Worm (Caenorhabditis elegans) whole organism, L3 larva: ENCODE measurements around the gene F34H10.1.
A peak's percentile ranks its signal among the peaks of the same experiment; 100 is the strongest.

ENCODE experiments used
- R02D3.7 ChIP-seq: fragments of 150-350 bp; optimal IDR thresholded peaks from 2 replicates; lab custom pipeline; 2014; ENCODE audit warnings: missing biosample characterization, missing genetic modification characterization
- ama-1 ChIP-seq: fragments of 150-350 bp; optimal IDR thresholded peaks from 2 replicates; lab custom pipeline; 2018
- ceh-16 ChIP-seq: sonication (generic microtip); optimal IDR thresholded peaks from 2 replicates; lab custom pipeline; 2017; ENCODE audit warnings: missing biosample characterization, missing genetic modification characterization
- ceh-28 ChIP-seq: fragments of 150-350 bp; optimal IDR thresholded peaks from 2 replicates; lab custom pipeline; 2014; ENCODE audit warnings: missing biosample characterization, missing genetic modification reagents, missing genetic modification characterization
- ceh-82 ChIP-seq: fragments of 150-350 bp; optimal IDR thresholded peaks from 2 replicates; lab custom pipeline; 2014; ENCODE audit warnings: missing biosample characterization, missing genetic modification characterization
- ceh-9 ChIP-seq: sonication (generic microtip); optimal IDR thresholded peaks from 2 replicates; lab custom pipeline; 2018; ENCODE audit warnings: missing biosample characterization, missing genetic modification characterization
- daf-12 ChIP-seq: fragments of 150-350 bp; optimal IDR thresholded peaks from 2 replicates; lab custom pipeline; 2014; ENCODE audit warnings: missing biosample characterization, missing genetic modification reagents, missing genetic modification characterization
- egl-27 ChIP-seq: sonication (generic microtip); optimal IDR thresholded peaks from 4 replicates; lab custom pipeline; 2017; ENCODE audit warnings: missing biosample characterization, missing genetic modification reagents, missing genetic modification characterization
- elt-2 ChIP-seq: sonication (generic microtip); optimal IDR thresholded peaks from 2 replicates; lab custom pipeline; 2016; ENCODE audit warnings: missing genetic modification reagents, mild to moderate bottlenecking, missing genetic modification characterization, missing compliant biosample characterization
- elt-3 ChIP-seq, 3 experiments: fragments of 150-350 bp in 1 of 3; sonication (generic microtip) in 2 of 3; optimal IDR thresholded peaks; 2 replicates in 2 of 3; 4 replicates in 1 of 3; lab custom pipeline; 2014 to 2017; ENCODE audit warnings: missing biosample characterization in 3 of 3, missing genetic modification characterization in 3 of 3
- eor-1 ChIP-seq, 2 experiments: fragments of 150-350 bp; optimal IDR thresholded peaks; 2 replicates each; lab custom pipeline; 2014 to 2018; ENCODE audit warnings: missing biosample characterization in 2 of 2, missing genetic modification characterization in 2 of 2
- fkh-10 ChIP-seq: sonication (generic microtip); optimal IDR thresholded peaks from 2 replicates; lab custom pipeline; 2017; ENCODE audit warnings: missing biosample characterization, missing genetic modification reagents, missing genetic modification characterization
- fos-1 ChIP-seq: fragments of 150-350 bp; optimal IDR thresholded peaks from 2 replicates; lab custom pipeline; 2014; ENCODE audit warnings: missing biosample characterization, missing genetic modification characterization
- hmg-11 ChIP-seq: sonication (generic microtip); optimal IDR thresholded peaks from 2 replicates; lab custom pipeline; 2016; ENCODE audit warnings: missing genetic modification characterization, missing compliant biosample characterization
- jun-1 ChIP-seq: fragments of 150-350 bp; optimal IDR thresholded peaks from 2 replicates; lab custom pipeline; 2014; ENCODE audit warnings: missing biosample characterization, missing genetic modification reagents, missing genetic modification characterization
- lin-15B ChIP-seq: fragments of 150-350 bp; optimal IDR thresholded peaks from 2 replicates; lab custom pipeline; 2014; ENCODE audit warnings: missing biosample characterization, missing genetic modification characterization
- lin-39 ChIP-seq: fragments of 150-350 bp; optimal IDR thresholded peaks from 2 replicates; lab custom pipeline; 2018; ENCODE audit warnings: missing biosample characterization, missing genetic modification reagents, missing genetic modification characterization
- lsy-12 ChIP-seq: sonication (generic microtip); optimal IDR thresholded peaks from 2 replicates; lab custom pipeline; 2016; ENCODE audit warnings: mild to moderate bottlenecking, missing genetic modification characterization, missing compliant biosample characterization
- mdl-1 ChIP-seq: fragments of 150-350 bp; optimal IDR thresholded peaks from 2 replicates; lab custom pipeline; 2014; ENCODE audit warnings: missing biosample characterization, missing genetic modification characterization
- mml-1 ChIP-seq: fragments of 150-350 bp; sonication (generic microtip); optimal IDR thresholded peaks from 3 replicates; lab custom pipeline; 2014; ENCODE audit warnings: missing biosample characterization, missing genetic modification characterization
- nhr-11 ChIP-seq: fragments of 150-350 bp; optimal IDR thresholded peaks from 2 replicates; lab custom pipeline; 2014; ENCODE audit warnings: missing biosample characterization, missing genetic modification characterization
- nhr-23 ChIP-seq: fragments of 150-350 bp; optimal IDR thresholded peaks from 2 replicates; lab custom pipeline; 2014; ENCODE audit warnings: missing biosample characterization, missing genetic modification reagents, missing genetic modification characterization
- nhr-237 ChIP-seq: fragments of 150-350 bp; optimal IDR thresholded peaks from 2 replicates; lab custom pipeline; 2014; ENCODE audit warnings: missing biosample characterization, missing genetic modification characterization
- nhr-25 ChIP-seq: sonication (generic microtip); optimal IDR thresholded peaks from 2 replicates; lab custom pipeline; 2017; ENCODE audit warnings: missing biosample characterization, missing genetic modification characterization
- nhr-43 ChIP-seq: sonication (generic microtip); optimal IDR thresholded peaks from 2 replicates; lab custom pipeline; 2016; ENCODE audit warnings: mild to moderate bottlenecking, missing genetic modification characterization, missing compliant biosample characterization; ENCODE audit not compliant: poor library complexity, severe bottlenecking
- nhr-76 ChIP-seq: fragments of 150-350 bp; sonication (generic microtip); optimal IDR thresholded peaks from 5 replicates; lab custom pipeline; 2014; ENCODE audit warnings: missing biosample characterization, missing genetic modification characterization
- pha-4 ChIP-seq: fragments of 150-350 bp; optimal IDR thresholded peaks from 2 replicates; lab custom pipeline; 2014; ENCODE audit warnings: missing biosample characterization, missing genetic modification reagents, missing genetic modification characterization
- pqm-1 ChIP-seq: fragments of 150-350 bp; optimal IDR thresholded peaks from 2 replicates; lab custom pipeline; 2017; ENCODE audit warnings: missing biosample characterization, missing genetic modification characterization, inconsistent platforms
- sea-2 ChIP-seq: fragments of 150-350 bp; sonication (generic microtip); optimal IDR thresholded peaks from 4 replicates; lab custom pipeline; 2014; ENCODE audit warnings: missing biosample characterization, missing genetic modification reagents, missing genetic modification characterization
- skn-1 ChIP-seq: fragments of 150-350 bp; optimal IDR thresholded peaks from 2 replicates; lab custom pipeline; 2014; ENCODE audit warnings: missing biosample characterization, missing genetic modification characterization
- snpc-4 ChIP-seq: fragments of 150-350 bp; optimal IDR thresholded peaks from 2 replicates; lab custom pipeline; 2014; ENCODE audit warnings: missing biosample characterization, missing genetic modification characterization
- tbx-2 ChIP-seq: sonication (generic microtip); optimal IDR thresholded peaks from 2 replicates; lab custom pipeline; 2016; ENCODE audit warnings: mild to moderate bottlenecking, missing genetic modification characterization, missing compliant biosample characterization
- unc-39 ChIP-seq: sonication (generic microtip); optimal IDR thresholded peaks from 4 replicates; lab custom pipeline; 2017; ENCODE audit warnings: missing biosample characterization, missing genetic modification characterization
- ztf-11 ChIP-seq: fragments of 150-350 bp; optimal IDR thresholded peaks from 2 replicates; lab custom pipeline; 2014; ENCODE audit warnings: missing biosample characterization, missing genetic modification characterization
- ztf-4 ChIP-seq: fragments of 150-350 bp; optimal IDR thresholded peaks from 2 replicates; lab custom pipeline; 2014; ENCODE audit warnings: missing biosample characterization, missing genetic modification characterization

The F34H10.1 gene

DNA sequence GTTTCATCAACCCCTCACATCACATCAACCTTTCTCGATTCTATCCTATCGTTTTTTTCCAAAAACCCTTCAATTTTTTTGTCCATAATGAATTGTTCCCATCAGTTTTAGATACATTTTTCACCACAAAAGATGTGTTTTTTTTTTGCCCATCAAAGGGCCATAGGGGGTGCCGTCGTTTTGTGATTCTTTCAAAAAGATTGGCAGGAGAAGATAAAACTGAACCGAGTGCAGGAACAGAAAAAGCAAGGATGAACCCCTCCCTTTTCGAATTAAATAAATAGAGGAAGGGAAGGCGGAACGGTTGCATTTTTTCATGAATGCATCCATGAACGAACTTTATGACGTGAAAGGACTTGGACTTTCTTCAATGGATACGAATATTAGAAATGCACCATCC, 9.0 kb upstream of the F34H10.1 start, which contains the start of gene C11E4.7:
Gene C11E4.7, plus strand, starts transcription at position 301 of the 400 bp plus-strand sequence.
- no peak for TF ChIP-seq nhr-76
- TF ChIP-seq pha-4 (tag; lab: Kevin White, UChicago), result no peak
- TF ChIP-seq nhr-237 (tag; lab: Kevin White, UChicago), result no peak
- no peak for TF ChIP-seq lsy-12 (tag; lab: Kevin White, UChicago)
- no peak for TF ChIP-seq mdl-1 (tag; lab: Kevin White, UChicago)
- TF ChIP-seq lin-39 (tag; lab: Kevin White, UChicago), result no peak
- TF ChIP-seq elt-3 (tag; optimal IDR thresholded peaks at IDR 0.05; lab: Kevin White, UChicago), result no peak
- no peak for TF ChIP-seq nhr-25 (tag; lab: Kevin White, UChicago)
- no peak for TF ChIP-seq R02D3.7
- no peak for TF ChIP-seq daf-12 (tag; lab: Kevin White, UChicago)
- TF ChIP-seq pqm-1 (tag; lab: Kevin White, UChicago), result no peak
- no peak for TF ChIP-seq ceh-82 (tag; lab: Kevin White, UChicago)

DNA sequence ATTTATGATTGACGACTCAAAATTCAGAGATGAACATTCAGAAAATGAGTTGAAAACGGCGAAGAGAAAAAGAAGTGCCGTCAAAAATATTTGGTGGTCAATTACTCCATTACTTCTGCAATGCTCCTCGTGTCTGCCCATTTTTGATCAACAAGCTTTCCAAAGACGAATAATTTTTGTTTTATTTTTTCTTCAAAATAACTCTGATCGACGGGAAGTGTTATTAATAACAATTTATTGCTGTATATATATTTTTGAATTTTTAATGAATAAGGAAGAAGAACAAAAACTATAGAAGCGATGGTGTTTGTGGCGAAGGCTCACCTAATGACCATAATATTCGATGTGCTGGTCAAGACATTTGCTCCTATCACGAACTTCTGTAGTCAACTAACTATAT, 5.8 kb upstream of the F34H10.1 start, which contains the start of gene C11E4.8:
Gene C11E4.8, plus strand, starts transcription at position 301 of the 400 bp plus-strand sequence.
- TF ChIP-seq pha-4 (tag; lab: Kevin White, UChicago) (no peak), lin-15B (no peak), snpc-4 (tag; lab: Kevin White, UChicago) (no peak)

DNA sequence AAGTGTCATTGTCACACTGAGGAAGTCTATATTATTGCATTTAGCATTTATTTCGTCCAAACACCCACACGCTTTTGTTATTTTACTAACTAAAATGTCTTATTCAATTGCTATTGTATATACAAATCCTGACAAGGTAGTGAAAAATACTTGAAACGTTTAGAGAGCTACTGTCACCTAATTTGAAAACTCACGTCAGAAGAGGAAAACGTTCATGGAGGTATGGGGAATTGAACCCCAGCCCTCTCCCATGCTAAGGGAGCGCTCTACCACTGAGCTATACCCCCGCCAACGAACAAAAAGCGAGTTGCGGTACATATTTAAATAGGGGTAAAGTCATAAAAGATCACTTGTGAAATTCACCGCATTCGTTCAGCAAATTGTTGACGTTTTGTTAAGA, 3.3 kb upstream of the F34H10.1 start:
- TF ChIP-seq mml-1 (tag; lab: Kevin White, UChicago) (no peak), nhr-23 (tag; lab: Kevin White, UChicago) (no peak), lsy-12 (tag; lab: Kevin White, UChicago) (peak; percentile 4), unc-39 (tag; lab: Kevin White, UChicago) (no peak), jun-1 (tag; lab: Kevin White, UChicago) (no peak), ama-1 (no peak), fos-1 (tag; lab: Kevin White, UChicago) (no peak), hmg-11 (tag; lab: Kevin White, UChicago) (peak; percentile 14), nhr-11 (tag; lab: Kevin White, UChicago) (no peak), nhr-43 (tag; lab: Kevin White, UChicago) (peak; percentile 59), nhr-25 (tag; lab: Kevin White, UChicago) (peak; percentile 4), ceh-16 (tag; lab: Kevin White, UChicago) (no peak), elt-2 (peak; percentile 27)

DNA sequence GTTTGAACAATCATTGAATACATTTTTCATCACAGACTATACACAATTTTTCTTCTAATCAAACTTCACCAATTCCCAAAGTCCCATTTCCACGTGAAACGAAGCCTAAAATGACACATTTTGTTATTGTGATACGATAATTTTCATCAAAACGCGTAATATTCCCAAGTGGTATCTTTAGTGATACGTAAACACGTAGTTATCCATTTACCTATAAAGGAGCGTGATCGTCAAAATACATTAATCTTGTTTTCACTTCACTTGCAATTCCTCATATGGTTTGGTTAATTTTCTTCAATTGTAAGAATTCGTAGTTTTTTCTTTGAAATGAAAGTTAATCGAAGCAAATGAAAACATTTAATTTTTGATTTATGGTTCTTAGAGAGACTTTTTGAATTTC, 3.6 kb downstream of the F34H10.1 start:
- TF ChIP-seq snpc-4 (tag; lab: Kevin White, UChicago), result no peak
- no peak for TF ChIP-seq ztf-4
- no peak for TF ChIP-seq fkh-10 (GFP tag; lab: Kevin White, UChicago)
- TF ChIP-seq, all 47 proteins: peak for 0

DNA sequence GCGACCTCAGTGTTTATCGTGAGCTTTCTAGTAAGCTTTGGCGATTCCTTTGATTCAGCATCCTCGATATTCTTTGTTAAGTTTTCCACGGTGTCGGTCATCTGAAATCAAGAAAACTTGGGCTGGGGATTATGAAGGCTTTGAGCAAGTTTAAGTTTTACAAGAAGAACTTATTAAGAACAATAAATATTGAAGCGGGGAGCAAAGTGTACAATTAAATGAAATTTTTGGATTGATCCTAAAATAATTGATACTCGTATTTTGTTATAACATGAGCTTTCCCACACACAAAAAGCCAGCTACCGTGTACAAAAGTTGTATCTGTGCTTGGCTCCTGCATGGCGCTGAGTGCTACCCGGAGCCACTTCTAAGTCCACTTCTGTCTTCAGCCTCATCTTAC, 9.0 kb downstream of the F34H10.1 start, which contains the start of gene F34H10.3:
Gene F34H10.3, minus strand, starts transcription at position 101 of the 400 bp plus-strand sequence.
- TF ChIP-seq ceh-9 (tag; lab: Kevin White, UChicago) (no peak), egl-27 (tag; lab: Kevin White, UChicago) (no peak), ceh-28 (tag; lab: Kevin White, UChicago) (no peak), eor-1 (tag; optimal IDR thresholded peaks at IDR 0.05; lab: Kevin White, UChicago) (no peak), pqm-1 (tag; lab: Kevin White, UChicago) (no peak), lin-39 (tag; lab: Kevin White, UChicago) (no peak), R02D3.7 (no peak), mdl-1 (tag; lab: Kevin White, UChicago) (no peak), ceh-16 (tag; lab: Kevin White, UChicago) (no peak), mml-1 (tag; lab: Kevin White, UChicago) (no peak)
- TF ChIP-seq, all 47 proteins: peak for 0

DNA sequence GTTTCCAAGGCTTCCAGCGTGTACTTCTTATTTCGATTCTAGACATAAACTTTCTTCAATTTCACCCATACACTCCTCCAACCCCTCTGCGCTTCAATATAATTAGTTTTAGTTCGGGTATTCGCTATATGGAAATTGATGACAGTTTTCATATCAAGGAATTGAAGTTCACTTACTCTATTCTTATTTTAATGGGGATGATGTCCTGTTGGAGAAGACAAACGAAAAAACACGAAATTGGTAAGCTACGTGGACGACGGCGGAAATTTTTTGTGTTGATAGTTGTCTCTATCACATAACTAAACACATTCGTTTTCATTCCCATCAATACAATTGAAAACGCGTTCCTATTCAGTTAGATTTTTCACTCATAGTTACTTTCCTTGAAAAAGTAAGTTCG, 9.5 kb downstream of the F34H10.1 start, which contains the start of gene F34H10.5:
Gene F34H10.5, plus strand, starts transcription at position 301 of the 400 bp plus-strand sequence.
- no peak for TF ChIP-seq unc-39 (tag; lab: Kevin White, UChicago)
- TF ChIP-seq nhr-11 (tag; lab: Kevin White, UChicago), result no peak
- no peak for TF ChIP-seq elt-3 (tag; optimal IDR thresholded peaks at IDR 0.05; lab: Kevin White, UChicago)
- no peak for TF ChIP-seq fkh-10 (GFP tag; lab: Kevin White, UChicago)
- TF ChIP-seq skn-1 (tag; lab: Kevin White, UChicago), result no peak
- no peak for TF ChIP-seq lin-15B
- no peak for TF ChIP-seq nhr-237 (tag; lab: Kevin White, UChicago)
- no peak for TF ChIP-seq tbx-2 (tag; lab: Kevin White, UChicago)
- TF ChIP-seq ama-1, result no peak
- TF ChIP-seq nhr-76, result no peak
- TF ChIP-seq egl-27 (tag; lab: Kevin White, UChicago), result no peak
- no peak for TF ChIP-seq jun-1 (tag; lab: Kevin White, UChicago)
- TF ChIP-seq ztf-11 (tag; lab: Kevin White, UChicago), result no peak
- TF ChIP-seq nhr-23 (tag; lab: Kevin White, UChicago), result no peak
- TF ChIP-seq ztf-4, result no peak
- no peak for TF ChIP-seq sea-2
